Worm (Caenorhabditis elegans) whole organism, mixed stage, embryonic: Measurements from ENCODE around the gene nhr-267.

Experiments used
- M03D4.4 ChIP-seq: sonication (generic microtip); optimal IDR thresholded peaks from 2 replicates; lab custom pipeline; 2017; ENCODE audit warnings: mild to moderate bottlenecking, missing genetic modification characterization, missing compliant biosample characterization
- bed-3 ChIP-seq: fragments of 200-800 bp; sonication (Bioruptor generic); optimal IDR thresholded peaks from 3 replicates; lab custom pipeline; 2018; ENCODE audit warnings: mild to moderate bottlenecking, missing genetic modification characterization, moderate library complexity, missing compliant biosample characterization
- drap-1 ChIP-seq: fragments of 200-800 bp; sonication (Bioruptor generic); optimal IDR thresholded peaks from 3 replicates; lab custom pipeline; 2018; ENCODE audit warnings: mild to moderate bottlenecking, missing genetic modification characterization, missing compliant biosample characterization
- elt-3 ChIP-seq: fragments of 150-350 bp; optimal IDR thresholded peaks from 2 replicates; lab custom pipeline; 2014; ENCODE audit warnings: missing biosample characterization, missing genetic modification characterization
- flh-1 ChIP-seq: fragments of 200-800 bp; sonication (Bioruptor generic); optimal IDR thresholded peaks from 2 replicates; lab custom pipeline; 2018; ENCODE audit warnings: mild to moderate bottlenecking, missing genetic modification characterization, moderate library complexity, missing compliant biosample characterization
- ham-2 ChIP-seq: fragments of 200-800 bp; sonication (Bioruptor generic); optimal IDR thresholded peaks from 2 replicates; lab custom pipeline; 2018; ENCODE audit warnings: mild to moderate bottlenecking, missing genetic modification characterization, missing compliant biosample characterization
- hlh-1 ChIP-seq: fragments of 150-350 bp; optimal IDR thresholded peaks from 2 replicates; lab custom pipeline; 2014; ENCODE audit warnings: missing biosample characterization, missing genetic modification reagents, missing genetic modification characterization
- lin-32 ChIP-seq: fragments of 200-800 bp; sonication (Bioruptor generic); optimal IDR thresholded peaks from 2 replicates; lab custom pipeline; 2018; ENCODE audit warnings: mild to moderate bottlenecking, missing genetic modification characterization, missing compliant biosample characterization
- nhr-28 ChIP-seq: fragments of 150-350 bp; optimal IDR thresholded peaks from 2 replicates; lab custom pipeline; 2014; ENCODE audit warnings: missing biosample characterization, missing genetic modification characterization
- nhr-76 ChIP-seq: sonication (generic microtip); optimal IDR thresholded peaks from 2 replicates; lab custom pipeline; 2017; ENCODE audit warnings: missing biosample characterization, missing genetic modification characterization
- sem-2 ChIP-seq: fragments of 200-800 bp; sonication (Bioruptor generic); optimal IDR thresholded peaks from 2 replicates; lab custom pipeline; 2018; ENCODE audit warnings: mild to moderate bottlenecking, missing genetic modification characterization, missing compliant biosample characterization
- sptf-1 ChIP-seq: sonication (generic microtip); optimal IDR thresholded peaks from 2 replicates; lab custom pipeline; 2017; ENCODE audit warnings: mild to moderate bottlenecking, missing genetic modification characterization, moderate library complexity, missing compliant biosample characterization
- tbx-8 ChIP-seq: fragments of 200-800 bp; sonication (Bioruptor generic); optimal IDR thresholded peaks from 2 replicates; lab custom pipeline; 2018; ENCODE audit warnings: mild to moderate bottlenecking, missing genetic modification characterization, moderate library complexity, missing compliant biosample characterization
- unc-120 ChIP-seq: sonication (generic microtip); optimal IDR thresholded peaks from 2 replicates; lab custom pipeline; 2017; ENCODE audit warnings: missing genetic modification characterization, missing compliant biosample characterization; ENCODE audit not compliant: poor library complexity, severe bottlenecking

nhr-267 gene

ce11 chrIV:9243670-9244069 lies 42.5 kb downstream of the nhr-267 start, which contains the start of gene rab-28:
Gene rab-28, minus strand, starts transcription at chrIV:9244012.
- TF ChIP-seq nhr-76 (tag; lab: Kevin White, UChicago) (no peak), bed-3 (no peak)

ce11 chrIV:9239151-9239550 lies 47.1 kb downstream of the nhr-267 start:
- TF ChIP-seq unc-120 (no peak), bed-3 (no peak), sptf-1 (tag; lab: Kevin White, UChicago) (no peak), M03D4.4 (tag; lab: Kevin White, UChicago) (no peak), drap-1 (GFP tag; lab: Kevin White, UChicago) (no peak), lin-32 (GFP tag; lab: Kevin White, UChicago) (no peak), sem-2 (GFP tag; lab: Kevin White, UChicago) (no peak), ham-2 (GFP tag; lab: Kevin White, UChicago) (no peak), nhr-28 (tag; lab: Kevin White, UChicago) (no peak), flh-1 (no peak), hlh-1 (no peak), tbx-8 (GFP tag; lab: Kevin White, UChicago) (no peak), elt-3 (tag; lab: Kevin White, UChicago) (no peak)
